Worm (Caenorhabditis elegans): ENCODE results near the gene cept-2.

DNA sequence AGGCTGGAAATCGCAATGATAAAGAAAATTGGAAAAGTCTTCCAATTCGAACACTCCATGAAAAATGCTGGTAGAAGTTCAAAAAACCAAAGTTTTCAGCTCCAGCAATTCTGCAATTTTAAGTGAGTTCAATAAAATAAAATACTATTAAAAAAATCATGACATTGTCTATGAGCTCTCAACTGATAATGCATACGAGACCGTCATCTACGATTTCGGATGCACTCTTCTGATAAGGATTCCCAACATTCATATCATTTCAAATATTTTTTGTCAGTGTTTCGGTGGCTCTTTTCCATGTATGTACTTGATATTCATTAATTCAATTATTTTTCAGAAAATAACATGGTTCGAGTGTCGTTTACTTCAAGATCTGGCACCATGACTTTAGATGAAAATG, 46.5 kb upstream of the cept-2 start, which contains the start of gene F14D7.6:
- TF ChIP-seq unc-62 (GFP tag; optimal IDR thresholded peaks at IDR 0.05 in 1 of 2), result no peak
- no peak for TF ChIP-seq unc-62 (tag; optimal IDR thresholded peaks at IDR 0.05)
- no peak for TF ChIP-seq daf-16 (GFP tag; optimal IDR thresholded peaks at IDR 0.05)
- no peak for TF ChIP-seq daf-16 (tag; optimal IDR thresholded peaks at IDR 0.05)
